Fruit fly (Drosophila melanogaster): ENCODE measurements around the gene Septin2.

Gene Septin2

dm6 chr3R:20556281-20557113 is 31.7 kb downstream of the Septin2 start (continued):
- no peak for TF ChIP-seq hth (optimal IDR thresholded peaks at IDR 0.05)
- TF ChIP-seq Pdp1 (GFP tag; optimal IDR thresholded peaks at IDR 0.05), result peak in 1 of 2 experiments; percentile 1
- TF ChIP-seq CG10654 (GFP tag; optimal IDR thresholded peaks at IDR 0.05), result no peak
- TF ChIP-seq CG43689 (GFP tag; IDR thresholded peaks at IDR 0.05), result peak; percentile 39; the same call in 1 of the 2 replicates
- TF ChIP-seq crp (GFP tag; optimal IDR thresholded peaks at IDR 0.05), result no peak
- peak; percentile 86 for TF ChIP-seq Aef1 (GFP tag; IDR thresholded peaks at IDR 0.05)
- peak; percentile 68 for TF ChIP-seq zfh1 (GFP tag; IDR thresholded peaks at IDR 0.05)
- peak; percentile 34 for TF ChIP-seq CG5245 (GFP tag; optimal IDR thresholded peaks at IDR 0.05)
- peak; percentile 33 for TF ChIP-seq CG4854 (GFP tag; optimal IDR thresholded peaks at IDR 0.05)
- TF ChIP-seq CG30403 (GFP tag; optimal IDR thresholded peaks at IDR 0.05), result peak; percentile 66
- peak; percentile 71 for TF ChIP-seq CG2712 (tag; optimal IDR thresholded peaks at IDR 0.05)
- peak; percentile 58; the same call in 1 of the 2 replicates for TF ChIP-seq GATAe (GFP tag; conservative IDR thresholded peaks at IDR 0.05)
- TF ChIP-seq ems (GFP tag; optimal IDR thresholded peaks at IDR 0.05), result no peak
- TF ChIP-seq Rfx (GFP tag; IDR thresholded peaks at IDR 0.05), result peak; percentile 93
- no peak for TF ChIP-seq btn (GFP tag; optimal IDR thresholded peaks at IDR 0.05)
- TF ChIP-seq sob (GFP tag; IDR thresholded peaks at IDR 0.05), result peak; percentile 84
- 0 out of 3 replicates have a peak, but pooled peaks have one; percentile 38 for TF ChIP-seq jigr1 (GFP tag; IDR thresholded peaks at IDR 0.05)
- TF ChIP-seq CG13287 (GFP tag; IDR thresholded peaks at IDR 0.05; ENCODE audit: partially characterized antibody), result no peak
- peak; percentile 80 for TF ChIP-seq ranshi (GFP tag; IDR thresholded peaks at IDR 0.05)
- TF ChIP-seq CG31388 (GFP tag; optimal IDR thresholded peaks at IDR 0.05), result peak; percentile 41
- TF ChIP-seq Fer3 (tag; optimal IDR thresholded peaks at IDR 0.05), result peak; percentile 82
- TF ChIP-seq gsb (GFP tag; IDR thresholded peaks at IDR 0.05), result peak; percentile 69
- peak; percentile 31 for TF ChIP-seq Deaf1 (tag; optimal IDR thresholded peaks at IDR 0.05)
- TF ChIP-seq nmo (GFP tag; optimal IDR thresholded peaks at IDR 0.05), result peak; percentile 64
- peak; percentile 92 for TF ChIP-seq slbo (GFP tag; IDR thresholded peaks at IDR 0.05)
- peak; percentile 20 for TF ChIP-seq Max (GFP tag; optimal IDR thresholded peaks at IDR 0.05)
- no peak for TF ChIP-seq tna (GFP tag; IDR thresholded peaks at IDR 0.05; ENCODE audit: partially characterized antibody)
- peak; percentile 72; the same call in 2 of the 3 replicates for TF ChIP-seq ase (GFP tag; IDR thresholded peaks at IDR 0.05)
- no peak for TF ChIP-seq her (GFP tag; optimal IDR thresholded peaks at IDR 0.05)
- no peak for TF ChIP-seq CG1647 (GFP tag; optimal IDR thresholded peaks at IDR 0.05)
- TF ChIP-seq so (GFP tag; IDR thresholded peaks at IDR 0.05), result peak; percentile 86
- peak; percentile 79 for TF ChIP-seq Taf1 (GFP tag; IDR thresholded peaks at IDR 0.05)
- TF ChIP-seq CG12659 (GFP tag; optimal IDR thresholded peaks at IDR 0.05), result peak; percentile 60
- peak; percentile 35 for TF ChIP-seq sug (tag; optimal IDR thresholded peaks at IDR 0.05)
- peak; percentile 73 for TF ChIP-seq CG17361 (GFP tag; IDR thresholded peaks at IDR 0.05)
- TF ChIP-seq org-1 (GFP tag; optimal IDR thresholded peaks at IDR 0.05), result peak; percentile 43
- TF ChIP-seq otp (GFP tag; IDR thresholded peaks at IDR 0.05), result peak; percentile 55; the same call in 2 of the 3 replicates
- peak; percentile 89 for TF ChIP-seq CG14441 (GFP tag; IDR thresholded peaks at IDR 0.05)
- TF ChIP-seq CG6765 (GFP tag; optimal IDR thresholded peaks at IDR 0.05), result peak; percentile 15
- TF ChIP-seq Hmr (GFP tag; optimal IDR thresholded peaks at IDR 0.05), result peak; percentile 59
- TF ChIP-seq CG9932 (GFP tag; IDR thresholded peaks at IDR 0.05), result peak; percentile 90
- peak; percentile 65 for TF ChIP-seq ftz-f1 (GFP tag; optimal IDR thresholded peaks at IDR 0.05)
- peak; percentile 88 for TF ChIP-seq Ptx1 (GFP tag; IDR thresholded peaks at IDR 0.05)
- peak; percentile 9 for TF ChIP-seq vfl (GFP tag; optimal IDR thresholded peaks at IDR 0.05)
- TF ChIP-seq CG15514 (GFP tag; optimal IDR thresholded peaks at IDR 0.05), result peak; percentile 62
- 0 out of 2 replicates have a peak, but pooled peaks have one; percentile 19 for TF ChIP-seq nerfin-2 (GFP tag; IDR thresholded peaks at IDR 0.05; ENCODE audit: partially characterized antibody)
- no peak for TF ChIP-seq pros (GFP tag; optimal IDR thresholded peaks at IDR 0.05)
- no peak for TF ChIP-seq CG1832 (GFP tag; optimal IDR thresholded peaks at IDR 0.05)
- peak; percentile 51 to 73 for TF ChIP-seq dpn (GFP tag; optimal IDR thresholded peaks at IDR 0.05)
